Fruit fly (Drosophila melanogaster) whole organism, embryonic: Measurements from ENCODE around the gene CG15740.

Experiments used
- Aef1 ChIP-seq: fragments of 200-800 bp; sonication (Bioruptor generic); IDR thresholded peaks from 3 replicates; pipeline ENCODE4 v1.3.6; 2022; ENCODE audit warnings: missing biosample characterization, missing genetic modification characterization
- Atf-2 ChIP-seq: fragments of 200-800 bp; sonication (Bioruptor generic); optimal IDR thresholded peaks from 2 replicates; lab custom pipeline; 2016; ENCODE audit warnings: missing biosample characterization, missing genetic modification characterization
- Awh ChIP-seq: fragments of 200-800 bp; sonication (Bioruptor generic); IDR thresholded peaks from 2 replicates; pipeline ENCODE4, ENCODE4 v1.3.6; 2022; ENCODE audit warnings: missing biosample characterization, missing genetic modification characterization
- CG10321 ChIP-seq: fragments of 200-800 bp; sonication (Bioruptor generic); IDR thresholded peaks from 2 replicates; pipeline ENCODE4 v1.3.6; 2022; ENCODE audit warnings: missing biosample characterization, missing genetic modification characterization
- CG11723 ChIP-seq: fragments of 200-800 bp; sonication (Bioruptor generic); optimal IDR thresholded peaks from 2 replicates; lab custom pipeline; 2017; ENCODE audit warnings: missing biosample characterization, mild to moderate bottlenecking, missing genetic modification characterization
- CG12659 ChIP-seq: fragments of 200-800 bp; sonication (Bioruptor generic); optimal IDR thresholded peaks from 3 replicates; lab custom pipeline; 2017; ENCODE audit warnings: mild to moderate bottlenecking, missing biosample characterization, missing genetic modification reagents, missing genetic modification characterization
- CG12769 ChIP-seq: fragments of 200-800 bp; sonication (Bioruptor generic); optimal IDR thresholded peaks from 2 replicates; lab custom pipeline; 2019; ENCODE audit warnings: missing biosample characterization, mild to moderate bottlenecking, missing genetic modification characterization, moderate library complexity
- CG13287 ChIP-seq: fragments of 200-800 bp; sonication (Bioruptor generic); IDR thresholded peaks from 2 replicates; pipeline ENCODE4 v1.3.6; 2022; ENCODE audit warnings: missing biosample characterization, missing genetic modification characterization; ENCODE audit not compliant: partially characterized antibody
- CG14441 ChIP-seq: fragments of 200-800 bp; sonication (Bioruptor generic); IDR thresholded peaks from 2 replicates; pipeline ENCODE4 v1.3.6; 2022; ENCODE audit warnings: missing biosample characterization, missing genetic modification characterization
- CG15514 ChIP-seq: fragments of 200-800 bp; sonication (Bioruptor generic); optimal IDR thresholded peaks from 3 replicates; lab custom pipeline; 2017; ENCODE audit warnings: missing biosample characterization, missing genetic modification characterization, mild to moderate bottlenecking, moderate library complexity, missing genetic modification reagents
- CG16813 ChIP-seq: fragments of 200-800 bp; sonication (Bioruptor generic); IDR thresholded peaks from 3 replicates; pipeline ENCODE4 v1.3.6; 2022; ENCODE audit warnings: missing biosample characterization, missing genetic modification characterization; ENCODE audit not compliant: partially characterized antibody
- CG18476 ChIP-seq: fragments of 200-800 bp; sonication (Bioruptor generic); optimal IDR thresholded peaks from 2 replicates; lab custom pipeline; 2016; ENCODE audit warnings: missing biosample characterization, mild to moderate bottlenecking, missing genetic modification characterization
- CG30403 ChIP-seq: fragments of 200-800 bp; sonication (Bioruptor generic); optimal IDR thresholded peaks from 3 replicates; lab custom pipeline; 2016; ENCODE audit warnings: missing biosample characterization, missing genetic modification characterization
- CG30431 ChIP-seq: fragments of 200-800 bp; sonication (Bioruptor generic); optimal IDR thresholded peaks from 2 replicates; lab custom pipeline; 2017; ENCODE audit warnings: missing biosample characterization, missing genetic modification characterization
- CG3065 ChIP-seq: fragments of 200-800 bp; sonication (Bioruptor generic); optimal IDR thresholded peaks from 2 replicates; lab custom pipeline; 2016; ENCODE audit warnings: missing biosample characterization, missing genetic modification characterization
- CG32532 ChIP-seq: fragments of 200-800 bp; sonication (Bioruptor generic); IDR thresholded peaks from 2 replicates; pipeline ENCODE4 v1.3.6; 2022; ENCODE audit warnings: missing biosample characterization, missing genetic modification characterization
- CG42726 ChIP-seq: fragments of 200-800 bp; sonication (Bioruptor generic); IDR thresholded peaks from 2 replicates; pipeline ENCODE4 v1.3.6; 2022; ENCODE audit warnings: missing biosample characterization, missing genetic modification characterization; ENCODE audit not compliant: partially characterized antibody
- CG6175 ChIP-seq: fragments of 200-800 bp; sonication (Bioruptor generic); IDR thresholded peaks from 3 replicates; pipeline ENCODE4 v1.3.6; 2022; ENCODE audit warnings: missing biosample characterization, missing genetic modification characterization
- CG6654 ChIP-seq: fragments of 200-800 bp; sonication (Bioruptor generic); optimal IDR thresholded peaks from 2 replicates; lab custom pipeline; 2017; ENCODE audit warnings: missing biosample characterization, mild to moderate bottlenecking, missing genetic modification characterization
- CG6765 ChIP-seq: fragments of 200-800 bp; sonication (Bioruptor generic); optimal IDR thresholded peaks from 3 replicates; lab custom pipeline; 2017; ENCODE audit warnings: missing biosample characterization, mild to moderate bottlenecking, missing genetic modification characterization
- CG9437 ChIP-seq: fragments of 200-800 bp; sonication (Bioruptor generic); optimal IDR thresholded peaks from 2 replicates; lab custom pipeline; 2018; ENCODE audit warnings: missing biosample characterization, mild to moderate bottlenecking, missing genetic modification characterization
- Dek ChIP-seq: fragments of 200-800 bp; sonication (Bioruptor generic); optimal IDR thresholded peaks from 3 replicates; lab custom pipeline; 2019; ENCODE audit warnings: missing biosample characterization, mild to moderate bottlenecking, missing genetic modification characterization, moderate library complexity
- H15 ChIP-seq: fragments of 200-800 bp; sonication (Bioruptor generic); IDR thresholded peaks from 3 replicates; pipeline ENCODE4 v1.3.6; 2022; ENCODE audit warnings: missing biosample characterization, missing genetic modification characterization
- HmgD ChIP-seq: fragments of 200-800 bp; sonication (Bioruptor generic); optimal IDR thresholded peaks from 3 replicates; lab custom pipeline; 2016; ENCODE audit warnings: missing biosample characterization, missing genetic modification characterization
- Hmx ChIP-seq: fragments of 200-800 bp; sonication (Bioruptor generic); optimal IDR thresholded peaks from 2 replicates; lab custom pipeline; 2016; ENCODE audit warnings: missing biosample characterization, missing genetic modification characterization
- Hsf ChIP-seq: fragments of 200-800 bp; sonication (Bioruptor generic); optimal IDR thresholded peaks from 3 replicates; lab custom pipeline; 2016; ENCODE audit warnings: missing biosample characterization, missing genetic modification characterization
- Med ChIP-seq: fragments of 200-800 bp; sonication (Bioruptor generic); peaks from one replicate; lab custom pipeline; 2016; ENCODE audit warnings: missing biosample characterization, missing genetic modification characterization, mild to moderate bottlenecking, inconsistent platforms, moderate library complexity
- NC2β ChIP-seq: fragments of 200-800 bp; sonication (Bioruptor generic); optimal IDR thresholded peaks from 2 replicates; lab custom pipeline; 2016; ENCODE audit warnings: missing biosample characterization, missing genetic modification characterization
- Side ChIP-seq: fragments of 200-800 bp; sonication (Bioruptor generic); optimal IDR thresholded peaks from 2 replicates; lab custom pipeline; 2016; ENCODE audit warnings: missing biosample characterization, missing genetic modification characterization
- Stat92E ChIP-seq, 3 experiments: fragments of >200 bp in 2 of 3; fragments of 200-800 bp in 1 of 3; sonication (Bioruptor generic) in 1 of 3; optimal IDR thresholded peaks; 2 replicates each; lab custom pipeline; 2017 to 2019; ENCODE audit warnings: missing biosample characterization in 3 of 3, missing genetic modification characterization in 3 of 3, mild to moderate bottlenecking in 1 of 3, moderate library complexity in 1 of 3
- YL-1 ChIP-seq: fragments of 200-800 bp; sonication (Bioruptor generic); optimal IDR thresholded peaks from 3 replicates; lab custom pipeline; 2017; ENCODE audit warnings: missing biosample characterization, mild to moderate bottlenecking, missing genetic modification characterization
- al ChIP-seq: fragments of 200-800 bp; sonication (Bioruptor generic); IDR thresholded peaks from 2 replicates; pipeline ENCODE4 v1.3.6; 2022; ENCODE audit warnings: missing biosample characterization, missing genetic modification characterization
- ase ChIP-seq: fragments of 200-800 bp; sonication (Bioruptor generic); IDR thresholded peaks from 3 replicates; pipeline ENCODE4 v1.3.6; 2022; ENCODE audit warnings: missing biosample characterization, missing genetic modification characterization
- ato ChIP-seq: fragments of 200-800 bp; sonication (Bioruptor generic); IDR thresholded peaks from 2 replicates; pipeline ENCODE4 v1.3.6; 2022; ENCODE audit warnings: missing biosample characterization, missing genetic modification characterization; ENCODE audit not compliant: partially characterized antibody
- bowl ChIP-seq: fragments of 200-800 bp; sonication (Bioruptor generic); IDR thresholded peaks from 2 replicates; pipeline ENCODE4 v1.3.6; 2022; ENCODE audit warnings: missing biosample characterization, missing genetic modification characterization
- chif ChIP-seq, 2 experiments: fragments of 200-800 bp; sonication (Bioruptor generic); optimal IDR thresholded peaks; 3 replicates each; lab custom pipeline; 2016; ENCODE audit warnings: missing biosample characterization in 2 of 2, missing genetic modification characterization in 2 of 2
- crol ChIP-seq: fragments of 200-800 bp; sonication (Bioruptor generic); IDR thresholded peaks from 2 replicates; pipeline ENCODE4 v1.3.6; 2022; ENCODE audit warnings: missing biosample characterization, missing genetic modification characterization
- fd96Cb ChIP-seq: fragments of 200-800 bp; sonication (Bioruptor generic); optimal IDR thresholded peaks from 2 replicates; lab custom pipeline; 2018; ENCODE audit warnings: missing biosample characterization, mild to moderate bottlenecking, missing genetic modification characterization, moderate library complexity
- hkb ChIP-seq, 2 experiments: fragments of 200-800 bp in 1 of 2; fragments of >200 bp in 1 of 2; sonication (Bioruptor generic) in 1 of 2; IDR thresholded peaks in 1 of 2; optimal IDR thresholded peaks in 1 of 2; 2 replicates each; pipeline versions ENCODE4 v1.3.6 to Lab custom; 2017 to 2022; ENCODE audit warnings: missing biosample characterization in 1 of 2, missing genetic modification characterization in 1 of 2
- insv ChIP-seq, 2 experiments: fragments of 200-800 bp; sonication (Bioruptor generic); optimal IDR thresholded peaks; 3 replicates each; lab custom pipeline; 2016 to 2018; ENCODE audit warnings: missing biosample characterization in 2 of 2, missing genetic modification characterization in 2 of 2
- kay ChIP-seq: fragments of 200-800 bp; sonication (Bioruptor generic); optimal IDR thresholded peaks from 2 replicates; lab custom pipeline; 2016; ENCODE audit warnings: missing biosample characterization, missing genetic modification characterization
- nerfin-1 ChIP-seq: fragments of 200-800 bp; sonication (Bioruptor generic); optimal IDR thresholded peaks from 3 replicates; lab custom pipeline; 2019; ENCODE audit warnings: missing biosample characterization, mild to moderate bottlenecking, missing genetic modification characterization, moderate library complexity
- otp ChIP-seq: fragments of 200-800 bp; sonication (Bioruptor generic); IDR thresholded peaks from 3 replicates; pipeline ENCODE4, ENCODE4 v1.3.6; 2022; ENCODE audit warnings: missing biosample characterization, missing genetic modification characterization
- pan ChIP-seq, 4 experiments: fragments of >200 bp in 3 of 4; fragments of 200-800 bp in 1 of 4; sonication (Bioruptor generic) in 1 of 4; optimal IDR thresholded peaks in 3 of 4; IDR thresholded peaks in 1 of 4; 2 replicates each; pipeline versions ENCODE4 v1.3.6 to Lab custom; 2017 to 2022; ENCODE audit warnings: missing biosample characterization in 2 of 4, missing genetic modification characterization in 2 of 4, mixed read lengths in 1 of 4
- salm ChIP-seq: fragments of 200-800 bp; sonication (Bioruptor generic); optimal IDR thresholded peaks from 2 replicates; lab custom pipeline; 2018; ENCODE audit warnings: missing biosample characterization, mild to moderate bottlenecking, missing genetic modification characterization
- schlank ChIP-seq: fragments of 200-800 bp; sonication (Bioruptor generic); optimal IDR thresholded peaks from 2 replicates; lab custom pipeline; 2018; ENCODE audit warnings: missing biosample characterization, mild to moderate bottlenecking, missing genetic modification characterization
- so ChIP-seq: fragments of 200-800 bp; sonication (Bioruptor generic); IDR thresholded peaks from 3 replicates; pipeline ENCODE4 v1.3.6; 2022; ENCODE audit warnings: missing biosample characterization, missing genetic modification characterization
- sob ChIP-seq: fragments of 200-800 bp; sonication (Bioruptor generic); IDR thresholded peaks from 2 replicates; pipeline ENCODE4 v1.3.6; 2022; ENCODE audit warnings: missing biosample characterization, missing genetic modification characterization

The CG15740 gene

DNA sequence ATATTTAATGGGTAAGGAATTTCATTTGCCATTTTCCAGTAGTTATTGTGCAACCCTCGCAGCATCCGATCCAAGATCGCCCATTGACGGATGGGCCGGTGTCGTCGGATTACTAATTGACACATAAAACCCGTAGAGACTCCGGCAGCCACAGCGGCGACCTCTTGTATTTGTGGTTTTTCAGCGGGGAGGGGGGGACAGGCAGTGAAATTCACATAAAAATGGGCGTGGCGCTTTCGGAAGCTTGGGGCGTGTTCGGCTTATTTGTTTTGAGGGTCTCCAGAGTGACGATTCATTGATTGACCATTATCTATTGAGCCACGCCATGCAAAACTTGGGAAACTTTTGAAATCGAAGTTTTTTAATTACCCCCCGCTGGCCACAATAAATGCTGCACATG lies 3.4 kb upstream of the CG15740 start (continued):
- TF ChIP-seq crol (GFP tag; lab: Robert Waterston, UW) (peak; percentile 59; the same call in 1 of the 2 replicates), pan (optimal IDR thresholded peaks at IDR 0.05; lab: Kevin White, UChicago) (no peak), pan (GFP tag; optimal IDR thresholded peaks at IDR 0.05 in 1 of 2, IDR thresholded peaks at IDR 0.05 in 1 of 2) (peak in 1 of 2 experiments; percentile 16), Side (GFP tag; lab: Kevin White, UChicago) (no peak), NC2β (no peak), Awh (GFP tag; lab: Robert Waterston, UW) (0 out of 2 replicates have a peak, but pooled peaks have one; percentile 30), CG32532 (GFP tag; lab: Robert Waterston, UW) (0 out of 2 replicates have a peak, but pooled peaks have one; percentile 7), Hsf (GFP tag; lab: Kevin White, UChicago) (no peak), HmgD (GFP tag; lab: Kevin White, UChicago) (no peak), salm (no peak), nerfin-1 (no peak), CG14441 (GFP tag; lab: Robert Waterston, UW) (peak; percentile 40), CG12769 (peak; percentile 60), al (GFP tag; lab: Robert Waterston, UW) (peak; percentile 17; the same call in 1 of the 2 replicates), CG6175 (GFP tag; lab: Robert Waterston, UW) (no peak), insv (GFP tag; optimal IDR thresholded peaks at IDR 0.05; lab: Kevin White, UChicago) (no peak), Aef1 (no peak), so (GFP tag; lab: Robert Waterston, UW) (no peak), Med (peak; percentile 70), CG6654 (GFP tag; lab: Kevin White, UChicago) (no peak), CG6765 (GFP tag; lab: Kevin White, UChicago) (no peak), CG18476 (peak; percentile 10), CG15514 (GFP tag; lab: Kevin White, UChicago) (no peak), CG30403 (GFP tag; lab: Kevin White, UChicago) (no peak), CG30431 (GFP tag; lab: Kevin White, UChicago) (no peak), ato (no peak)
- TF ChIP-seq, all 482 proteins: peak for 13

DNA sequence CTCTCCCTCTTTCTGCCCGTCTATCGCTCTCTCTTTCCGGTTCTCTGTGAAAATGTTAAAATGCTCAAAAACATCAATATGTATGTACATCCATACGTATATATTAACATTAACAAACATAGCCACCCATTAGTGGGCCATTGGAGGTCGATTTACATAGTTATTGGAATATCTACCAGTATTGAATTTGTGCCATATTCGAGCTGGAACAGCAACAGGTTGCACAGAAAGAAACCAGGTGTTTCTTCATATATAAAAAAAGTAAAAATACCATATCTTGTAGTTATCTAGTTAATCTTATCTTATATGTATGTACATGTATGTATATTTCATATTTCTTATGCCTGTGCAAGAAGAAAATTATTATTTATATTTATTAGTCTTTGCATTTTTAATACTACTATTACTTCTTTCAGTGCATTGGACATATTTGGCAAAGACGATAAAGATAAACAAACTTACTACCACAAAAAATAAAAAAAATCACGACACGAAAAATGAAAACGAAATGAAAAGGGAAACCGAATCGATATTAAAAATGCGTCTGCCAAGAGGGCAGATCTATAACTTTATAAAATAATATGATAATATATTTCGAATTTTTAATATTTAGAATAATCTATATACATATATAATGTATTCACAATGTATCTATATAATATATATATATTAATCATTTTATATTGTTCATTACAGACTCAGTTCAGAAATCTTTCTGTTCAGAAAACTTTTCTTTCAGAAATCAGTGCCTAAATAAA lies 2.8 kb upstream of the CG15740 start:
- TF ChIP-seq CG42726 (GFP tag; lab: Robert Waterston, UW) (no peak), CG13287 (no peak), CG3065 (GFP tag; lab: Kevin White, UChicago) (no peak), bowl (no peak), Dek (tag; lab: Kevin White, UChicago) (peak; percentile 9), Stat92E (GFP tag; optimal IDR thresholded peaks at IDR 0.05; lab: Kevin White, UChicago) (no peak), hkb (optimal IDR thresholded peaks at IDR 0.05; lab: Kevin White, UChicago) (no peak), hkb (GFP tag; IDR thresholded peaks at IDR 0.05; lab: Robert Waterston, UW) (peak; percentile 70), CG16813 (GFP tag; lab: Robert Waterston, UW) (no peak), Hmx (GFP tag; lab: Kevin White, UChicago) (no peak), fd96Cb (tag; lab: Kevin White, UChicago) (peak; percentile 52), CG11723 (GFP tag; lab: Kevin White, UChicago) (no peak), sob (GFP tag; lab: Robert Waterston, UW) (peak; percentile 41; the same call in 1 of the 2 replicates), CG10321 (GFP tag; lab: Robert Waterston, UW) (no peak), ase (no peak), CG12659 (GFP tag; lab: Kevin White, UChicago) (peak; percentile 34), YL-1 (no peak), otp (GFP tag; lab: Robert Waterston, UW) (0 out of 3 replicates have a peak, but pooled peaks have one; percentile 20), crol (GFP tag; lab: Robert Waterston, UW) (no peak), CG9437 (peak; percentile 14), Atf-2 (GFP tag; lab: Kevin White, UChicago) (no peak), schlank (no peak), chif (GFP tag; optimal IDR thresholded peaks at IDR 0.05; lab: Kevin White, UChicago) (no peak), H15 (GFP tag; lab: Robert Waterston, UW) (no peak), kay (GFP tag; lab: Kevin White, UChicago) (no peak)
